Worm (Caenorhabditis elegans) whole organism, L1 larva: ENCODE results near the gene F01G10.6.

Source experiments
- C04F5.9 ChIP-seq: sonication (generic microtip); optimal IDR thresholded peaks from 2 replicates; lab custom pipeline; 2016; ENCODE audit warnings: missing genetic modification characterization, missing compliant biosample characterization
- alr-1 ChIP-seq: fragments of 200-800 bp; sonication (Bioruptor generic); optimal IDR thresholded peaks from 2 replicates; lab custom pipeline; 2018; ENCODE audit warnings: borderline replicate concordance, mild to moderate bottlenecking, missing genetic modification characterization, missing compliant biosample characterization
- aly-2 ChIP-seq: fragments of 150-350 bp; optimal IDR thresholded peaks from 2 replicates; lab custom pipeline; 2014; ENCODE audit warnings: missing biosample characterization, missing genetic modification characterization
- dsc-1 ChIP-seq: sonication (generic microtip); optimal IDR thresholded peaks from 2 replicates; lab custom pipeline; 2016; ENCODE audit warnings: mild to moderate bottlenecking, missing genetic modification characterization, missing compliant biosample characterization
- fos-1 ChIP-seq: fragments of 150-350 bp; optimal IDR thresholded peaks from 2 replicates; lab custom pipeline; 2014; ENCODE audit warnings: missing biosample characterization, missing genetic modification characterization
- hlh-17 ChIP-seq: fragments of 200-800 bp; sonication (Bioruptor generic); optimal IDR thresholded peaks from 2 replicates; lab custom pipeline; 2018; ENCODE audit warnings: missing genetic modification characterization, mild to moderate bottlenecking, missing compliant biosample characterization, moderate library complexity, borderline replicate concordance
- lin-14 ChIP-seq: fragments of 200-800 bp; sonication (Bioruptor generic); optimal IDR thresholded peaks from 2 replicates; lab custom pipeline; 2018; ENCODE audit warnings: mild to moderate bottlenecking, missing genetic modification characterization, moderate library complexity, missing compliant biosample characterization
- lsy-2 ChIP-seq, 2 experiments: fragments of 150-350 bp; optimal IDR thresholded peaks; 2 replicates each; lab custom pipeline; 2014; ENCODE audit warnings: missing biosample characterization in 2 of 2, missing genetic modification characterization in 2 of 2
- nhr-20 ChIP-seq: sonication (generic microtip); optimal IDR thresholded peaks from 2 replicates; lab custom pipeline; 2016; ENCODE audit warnings: mild to moderate bottlenecking, missing genetic modification characterization, missing compliant biosample characterization
- nhr-47 ChIP-seq: sonication (generic microtip); optimal IDR thresholded peaks from 2 replicates; lab custom pipeline; 2016; ENCODE audit warnings: mild to moderate bottlenecking, missing genetic modification characterization, moderate library complexity, missing compliant biosample characterization
- nhr-85 ChIP-seq: sonication (generic microtip); peaks from one replicate; lab custom pipeline; 2016; ENCODE audit warnings: missing genetic modification characterization, inconsistent platforms, missing compliant biosample characterization
- sox-4 ChIP-seq: sonication (generic microtip); optimal IDR thresholded peaks from 2 replicates; lab custom pipeline; 2016; ENCODE audit warnings: missing genetic modification characterization, missing compliant biosample characterization
- unc-130 ChIP-seq: fragments of 150-350 bp; optimal IDR thresholded peaks from 2 replicates; lab custom pipeline; 2017; ENCODE audit warnings: missing biosample characterization, missing genetic modification characterization, inconsistent platforms
- unc-30 ChIP-seq: sonication (generic microtip); optimal IDR thresholded peaks from 2 replicates; lab custom pipeline; 2017; ENCODE audit warnings: missing biosample characterization, missing genetic modification characterization

The F01G10.6 gene

ce11 chrIV:10180133-10180749 is 47.2 kb downstream of the F01G10.6 start, which contains the start of gene gta-1 (continued):
- TF ChIP-seq unc-130 (tag; lab: Kevin White, UChicago) (no peak), alr-1 (tag; lab: Kevin White, UChicago) (no peak), fos-1 (tag; lab: Kevin White, UChicago) (no peak), nhr-85 (tag; lab: Kevin White, UChicago) (no peak), dsc-1 (tag; lab: Kevin White, UChicago) (peak; percentile 49), sox-4 (tag; lab: Kevin White, UChicago) (no peak), hlh-17 (no peak), unc-30 (no peak), C04F5.9 (tag; lab: Kevin White, UChicago) (no peak), nhr-20 (tag; lab: Kevin White, UChicago) (peak; percentile 57), lin-14 (GFP tag; lab: Kevin White, UChicago) (peak; percentile 74)

DNA sequence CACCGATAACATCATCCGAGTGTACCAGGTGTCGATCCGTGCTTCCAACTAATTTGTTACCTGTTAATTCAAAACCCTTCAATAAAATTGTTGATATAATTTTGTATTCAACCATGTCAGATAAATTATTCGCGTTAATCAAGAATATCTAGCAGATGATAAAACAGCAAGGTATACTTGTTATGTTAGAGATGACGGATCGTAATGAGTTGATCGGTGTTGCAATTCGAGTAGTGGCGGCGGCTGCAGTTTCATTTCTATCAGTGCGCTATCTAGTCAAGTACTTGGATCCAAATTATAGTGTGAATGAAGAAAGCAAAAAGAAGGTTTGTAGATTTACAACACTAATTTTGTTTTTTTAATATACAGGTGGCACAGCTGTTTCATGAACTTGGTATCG is 49.7 kb downstream of the F01G10.6 start, which contains the start of gene mspn-1:
Gene mspn-1 (plus strand): TSS at position 190 of the 400 bp plus-strand sequence.
- TF ChIP-seq aly-2 (tag; lab: Kevin White, UChicago) = peak; percentile 27
- TF ChIP-seq lsy-2 (tag; optimal IDR thresholded peaks at IDR 0.05; lab: Kevin White, UChicago) = peak in 1 of 2 experiments; percentile 25
- TF ChIP-seq nhr-47 = no peak
